Fruit fly (Drosophila melanogaster) whole organism, embryonic: ENCODE measurements around the gene betaGlu.

Source experiments
- Ada2b ChIP-seq: fragments of 200-800 bp; sonication (Bioruptor generic); IDR thresholded peaks from 2 replicates; pipeline ENCODE4 v1.3.6; 2022; ENCODE audit warnings: missing biosample characterization, missing genetic modification characterization
- B-H1 ChIP-seq: fragments of 200-800 bp; sonication (Bioruptor generic); IDR thresholded peaks from 3 replicates; pipeline ENCODE4 v1.3.6; 2022; ENCODE audit warnings: missing biosample characterization, missing genetic modification characterization
- CG10543 ChIP-seq: fragments of 200-800 bp; sonication (Bioruptor generic); optimal IDR thresholded peaks from 3 replicates; lab custom pipeline; 2017; ENCODE audit warnings: missing biosample characterization, mild to moderate bottlenecking, missing genetic modification characterization, moderate library complexity
- CG10654 ChIP-seq: fragments of 200-800 bp; sonication (Bioruptor generic); optimal IDR thresholded peaks from 2 replicates; lab custom pipeline; 2016; ENCODE audit warnings: missing biosample characterization, missing genetic modification characterization
- CG1233 ChIP-seq: fragments of 200-800 bp; sonication (Bioruptor generic); optimal IDR thresholded peaks from 4 replicates; lab custom pipeline; 2018; ENCODE audit warnings: missing biosample characterization, mild to moderate bottlenecking, missing genetic modification characterization
- CG14667 ChIP-seq: fragments of 200-800 bp; sonication (Bioruptor generic); IDR thresholded peaks from 2 replicates; pipeline ENCODE4 v1.3.6; 2022; ENCODE audit warnings: missing biosample characterization, missing genetic modification characterization
- CG17568 ChIP-seq: fragments of 200-800 bp; sonication (Bioruptor generic); optimal IDR thresholded peaks from 2 replicates; lab custom pipeline; 2018; ENCODE audit warnings: missing biosample characterization, mild to moderate bottlenecking, missing genetic modification characterization, moderate library complexity
- CG18599 ChIP-seq: fragments of 200-800 bp; sonication (Bioruptor generic); optimal IDR thresholded peaks from 3 replicates; lab custom pipeline; 2017; ENCODE audit warnings: missing biosample characterization, missing genetic modification characterization, mild to moderate bottlenecking, moderate library complexity, missing genetic modification reagents
- CG2116 ChIP-seq: fragments of 200-800 bp; sonication (Bioruptor generic); optimal IDR thresholded peaks from 3 replicates; lab custom pipeline; 2018; ENCODE audit warnings: missing biosample characterization, mild to moderate bottlenecking, missing genetic modification characterization
- CG2129 ChIP-seq: fragments of 200-800 bp; sonication (Bioruptor generic); IDR thresholded peaks from 2 replicates; pipeline ENCODE4 v1.3.6; 2022; ENCODE audit warnings: missing biosample characterization, missing genetic modification characterization; ENCODE audit not compliant: partially characterized antibody
- CG2712 ChIP-seq: fragments of 200-800 bp; optimal IDR thresholded peaks from 3 replicates; lab custom pipeline; 2019; ENCODE audit warnings: missing biosample characterization, mild to moderate bottlenecking, missing genetic modification characterization, moderate library complexity
- CG30403 ChIP-seq: fragments of 200-800 bp; sonication (Bioruptor generic); optimal IDR thresholded peaks from 3 replicates; lab custom pipeline; 2016; ENCODE audit warnings: missing biosample characterization, missing genetic modification characterization
- CG31224 ChIP-seq: fragments of 200-800 bp; sonication (Bioruptor generic); IDR thresholded peaks from 2 replicates; pipeline ENCODE4 v1.3.6; 2022; ENCODE audit warnings: missing biosample characterization, missing genetic modification characterization
- CG31365 ChIP-seq: fragments of 200-800 bp; sonication (Bioruptor generic); optimal IDR thresholded peaks from 2 replicates; lab custom pipeline; 2018; ENCODE audit warnings: missing biosample characterization, mild to moderate bottlenecking, missing genetic modification characterization
- CG3281 ChIP-seq: fragments of 200-800 bp; sonication (Bioruptor generic); optimal IDR thresholded peaks from 3 replicates; lab custom pipeline; 2017; ENCODE audit warnings: missing biosample characterization, mild to moderate bottlenecking, missing genetic modification characterization
- CG34376 ChIP-seq: fragments of 200-800 bp; sonication (Bioruptor generic); optimal IDR thresholded peaks from 2 replicates; lab custom pipeline; 2018; ENCODE audit warnings: missing biosample characterization, mild to moderate bottlenecking, missing genetic modification characterization
- CG3847 ChIP-seq: fragments of 200-800 bp; sonication (Bioruptor generic); IDR thresholded peaks from 2 replicates; pipeline ENCODE4 v1.3.6; 2022; ENCODE audit warnings: missing biosample characterization, missing genetic modification characterization
- CG4424 ChIP-seq: fragments of 200-800 bp; sonication (Bioruptor generic); optimal IDR thresholded peaks from 3 replicates; lab custom pipeline; 2016; ENCODE audit warnings: missing biosample characterization, missing genetic modification characterization
- CG7745 ChIP-seq: fragments of 200-800 bp; sonication (Bioruptor generic); optimal IDR thresholded peaks from 2 replicates; lab custom pipeline; 2018; ENCODE audit warnings: missing biosample characterization, mild to moderate bottlenecking, missing genetic modification characterization, moderate library complexity
- Ets65A ChIP-seq: fragments of 200-800 bp; sonication (Bioruptor generic); peaks from one replicate; lab custom pipeline; 2016; ENCODE audit warnings: missing biosample characterization, missing genetic modification characterization
- Ets97D ChIP-seq: fragments of 200-800 bp; sonication (Bioruptor generic); optimal IDR thresholded peaks from 3 replicates; lab custom pipeline; 2016; ENCODE audit warnings: missing biosample characterization, missing genetic modification characterization
- Fer1 ChIP-seq: fragments of 200-800 bp; sonication (Bioruptor generic); optimal IDR thresholded peaks from 2 replicates; lab custom pipeline; 2017; ENCODE audit warnings: missing biosample characterization, mild to moderate bottlenecking, missing genetic modification characterization
- Gug ChIP-seq: fragments of 200-800 bp; sonication (Bioruptor generic); IDR thresholded peaks from 4 replicates; pipeline ENCODE4 v1.3.6; 2022; ENCODE audit warnings: missing biosample characterization, missing genetic modification characterization
- Hmr ChIP-seq: fragments of 200-800 bp; sonication (Bioruptor generic); optimal IDR thresholded peaks from 3 replicates; lab custom pipeline; 2017; ENCODE audit warnings: mild to moderate bottlenecking, missing biosample characterization, missing genetic modification reagents, missing genetic modification characterization
- Lhr ChIP-seq: fragments of 200-800 bp; sonication (Bioruptor generic); optimal IDR thresholded peaks from 3 replicates; lab custom pipeline; 2017; ENCODE audit warnings: mild to moderate bottlenecking, missing biosample characterization, missing genetic modification reagents, missing genetic modification characterization
- Oli ChIP-seq: fragments of 200-800 bp; sonication (Bioruptor generic); optimal IDR thresholded peaks from 2 replicates; lab custom pipeline; 2018; ENCODE audit warnings: missing biosample characterization, mild to moderate bottlenecking, missing genetic modification characterization, moderate library complexity
- Rfx ChIP-seq: fragments of 200-800 bp; sonication (Bioruptor generic); IDR thresholded peaks from 2 replicates; pipeline ENCODE4 v1.3.6; 2022; ENCODE audit warnings: missing biosample characterization, missing genetic modification characterization
- Rx ChIP-seq: fragments of 200-800 bp; sonication (Bioruptor generic); IDR thresholded peaks from 2 replicates; pipeline ENCODE4 v1.3.6; 2022; ENCODE audit warnings: missing biosample characterization, missing genetic modification characterization
- Sox100B ChIP-seq: fragments of 200-800 bp; sonication (Bioruptor generic); optimal IDR thresholded peaks from 3 replicates; lab custom pipeline; 2018; ENCODE audit warnings: missing biosample characterization, mild to moderate bottlenecking, missing genetic modification characterization
- Sry-δ ChIP-seq: fragments of 200-800 bp; sonication (Bioruptor generic); optimal IDR thresholded peaks from 2 replicates; lab custom pipeline; 2016; ENCODE audit warnings: missing biosample characterization, missing genetic modification characterization
- Xrp1 ChIP-seq: fragments of 200-800 bp; sonication (Bioruptor generic); IDR thresholded peaks from 2 replicates; pipeline ENCODE4 v1.3.6; 2022; ENCODE audit warnings: missing biosample characterization, missing genetic modification characterization
- bab2 ChIP-seq: fragments of 200-800 bp; sonication (Bioruptor generic); optimal IDR thresholded peaks from 2 replicates; lab custom pipeline; 2016; ENCODE audit warnings: missing biosample characterization, missing genetic modification characterization
- bbx ChIP-seq: fragments of 200-800 bp; sonication (Bioruptor generic); IDR thresholded peaks from 2 replicates; pipeline ENCODE4 v1.3.6; 2022; ENCODE audit warnings: missing biosample characterization, missing genetic modification characterization; ENCODE audit not compliant: partially characterized antibody
- cato ChIP-seq: fragments of 200-800 bp; sonication (Bioruptor generic); optimal IDR thresholded peaks from 2 replicates; lab custom pipeline; 2016; ENCODE audit warnings: missing biosample characterization, missing genetic modification characterization, borderline replicate concordance
- chm ChIP-seq: fragments of 200-800 bp; sonication (Bioruptor generic); IDR thresholded peaks from 2 replicates; pipeline ENCODE4 v1.3.6; 2022; ENCODE audit warnings: missing biosample characterization, missing genetic modification characterization
- crp ChIP-seq, 2 experiments: fragments of 200-800 bp; sonication (Bioruptor generic); optimal IDR thresholded peaks; 2 replicates in 1 of 2; 3 replicates in 1 of 2; lab custom pipeline; 2017; ENCODE audit warnings: missing biosample characterization in 2 of 2, missing genetic modification characterization in 2 of 2, mild to moderate bottlenecking in 1 of 2, moderate library complexity in 1 of 2
- da ChIP-seq: fragments of 200-800 bp; sonication (Bioruptor generic); optimal IDR thresholded peaks from 2 replicates; lab custom pipeline; 2016; ENCODE audit warnings: missing biosample characterization, missing genetic modification characterization
- exex ChIP-seq: fragments of 200-800 bp; sonication (Bioruptor generic); optimal IDR thresholded peaks from 4 replicates; lab custom pipeline; 2018; ENCODE audit warnings: missing biosample characterization, mild to moderate bottlenecking, missing genetic modification characterization, moderate library complexity
- gsb-n ChIP-seq: fragments of 200-800 bp; sonication (Bioruptor generic); optimal IDR thresholded peaks from 3 replicates; lab custom pipeline; 2018; ENCODE audit warnings: missing biosample characterization, mild to moderate bottlenecking, missing genetic modification characterization
- ind ChIP-seq: fragments of 200-800 bp; sonication (Bioruptor generic); optimal IDR thresholded peaks from 3 replicates; lab custom pipeline; 2016; ENCODE audit warnings: missing biosample characterization, missing genetic modification characterization
- kah ChIP-seq: fragments of 200-800 bp; sonication (Bioruptor generic); optimal IDR thresholded peaks from 2 replicates; lab custom pipeline; 2018; ENCODE audit warnings: missing biosample characterization, mild to moderate bottlenecking, missing genetic modification characterization
- ken ChIP-seq: fragments of 200-800 bp; sonication (Bioruptor generic); IDR thresholded peaks from 3 replicates; pipeline ENCODE4 v1.3.6; 2022; ENCODE audit warnings: missing biosample characterization, missing genetic modification characterization
- lbe ChIP-seq: fragments of 200-800 bp; sonication (Bioruptor generic); optimal IDR thresholded peaks from 2 replicates; lab custom pipeline; 2016; ENCODE audit warnings: missing biosample characterization, mild to moderate bottlenecking, missing genetic modification characterization
- maf-S ChIP-seq: fragments of 200-800 bp; sonication (Bioruptor generic); optimal IDR thresholded peaks from 2 replicates; lab custom pipeline; 2016; ENCODE audit warnings: missing biosample characterization, missing genetic modification characterization
- onecut ChIP-seq: fragments of 200-800 bp; sonication (Bioruptor generic); IDR thresholded peaks from 2 replicates; pipeline ENCODE4 v1.3.6; 2022; ENCODE audit warnings: missing biosample characterization, missing genetic modification characterization
- p53 ChIP-seq: fragments of 200-800 bp; sonication (Bioruptor generic); optimal IDR thresholded peaks from 2 replicates; lab custom pipeline; 2016; ENCODE audit warnings: missing biosample characterization, missing genetic modification characterization
- slbo ChIP-seq: fragments of 200-800 bp; sonication (Bioruptor generic); IDR thresholded peaks from 2 replicates; pipeline ENCODE4 v1.3.6; 2022; ENCODE audit warnings: missing biosample characterization, missing genetic modification characterization
- stc ChIP-seq: fragments of 200-800 bp; sonication (Bioruptor generic); IDR thresholded peaks from 2 replicates; pipeline ENCODE4 v1.3.6; 2022; ENCODE audit warnings: missing biosample characterization, missing genetic modification characterization
- trem ChIP-seq: fragments of 200-800 bp; optimal IDR thresholded peaks from 3 replicates; lab custom pipeline; 2019; ENCODE audit warnings: missing biosample characterization, mild to moderate bottlenecking, missing genetic modification characterization, moderate library complexity
- ttk ChIP-seq: fragments of 200-800 bp; sonication (Bioruptor generic); IDR thresholded peaks from 2 replicates; pipeline ENCODE4 v2.1.2; 2022; ENCODE audit warnings: missing biosample characterization, missing genetic modification characterization

The betaGlu gene

dm6 chr3R:31744044-31744652 is 27.5 kb downstream of the betaGlu start, which contains the start of gene CG1896 (continued):
- TF ChIP-seq CG31365 (tag; lab: Kevin White, UChicago) (no peak), Hmr (GFP tag; lab: Kevin White, UChicago) (peak; percentile 13), CG2116 (GFP tag; lab: Kevin White, UChicago) (peak; percentile 12), CG7745 (no peak), crp (GFP tag; optimal IDR thresholded peaks at IDR 0.05; lab: Kevin White, UChicago) (no peak), Gug (GFP tag; lab: Robert Waterston, UW) (0 out of 4 replicates have a peak, but pooled peaks have one; percentile 16), Lhr (GFP tag; lab: Kevin White, UChicago) (no peak), Sox100B (GFP tag; lab: Kevin White, UChicago) (no peak), CG18599 (peak; percentile 62), Rx (GFP tag; lab: Robert Waterston, UW) (0 out of 2 replicates have a peak, but pooled peaks have one; percentile 25), bab2 (no peak), ttk (GFP tag; lab: Robert Waterston, UW) (peak; percentile 78; the same call in 1 of the 2 replicates), CG3847 (GFP tag; lab: Robert Waterston, UW) (peak; percentile 34), gsb-n (tag; lab: Kevin White, UChicago) (no peak), Ets97D (no peak), Sry-δ (GFP tag; lab: Kevin White, UChicago) (no peak), onecut (GFP tag; lab: Robert Waterston, UW) (0 out of 2 replicates have a peak, but pooled peaks have one; percentile 16), lbe (GFP tag; lab: Kevin White, UChicago) (peak; percentile 68), Ets65A (GFP tag; lab: Kevin White, UChicago) (no peak), CG2129 (GFP tag; lab: Robert Waterston, UW) (no peak), CG10654 (GFP tag; lab: Kevin White, UChicago) (peak; percentile 45), p53 (GFP tag; lab: Kevin White, UChicago) (no peak), Fer1 (GFP tag; lab: Kevin White, UChicago) (peak; percentile 50), kah (GFP tag; lab: Kevin White, UChicago) (peak; percentile 63), ken (GFP tag; lab: Robert Waterston, UW) (peak; percentile 67; the same call in 2 of the 3 replicates), da (GFP tag; lab: Kevin White, UChicago) (no peak), CG31224 (GFP tag; lab: Robert Waterston, UW) (no peak), stc (GFP tag; lab: Robert Waterston, UW) (peak; percentile 54), ind (GFP tag; lab: Kevin White, UChicago) (peak; percentile 29), chm (GFP tag; lab: Robert Waterston, UW) (0 out of 2 replicates have a peak, but pooled peaks have one; percentile 39), B-H1 (GFP tag; lab: Robert Waterston, UW) (peak; percentile 36; the same call in 1 of the 3 replicates), cato (GFP tag; lab: Kevin White, UChicago) (no peak), CG30403 (peak; percentile 45), exex (tag; lab: Kevin White, UChicago) (no peak), CG14667 (no peak), CG34376 (GFP tag; lab: Kevin White, UChicago) (peak; percentile 31), trem (tag; lab: Kevin White, UChicago) (peak; percentile 34), Xrp1 (peak; percentile 66), CG10543 (GFP tag; lab: Kevin White, UChicago) (no peak), bbx (GFP tag; lab: Robert Waterston, UW) (0 out of 2 replicates have a peak, but pooled peaks have one; percentile 14), maf-S (GFP tag; lab: Kevin White, UChicago) (no peak), CG2712 (tag; lab: Kevin White, UChicago) (peak; percentile 55), Rfx (GFP tag; lab: Robert Waterston, UW) (peak; percentile 50), slbo (GFP tag; lab: Robert Waterston, UW) (peak; percentile 57; the same call in 1 of the 2 replicates), Oli (peak; percentile 25), CG3281 (GFP tag; lab: Kevin White, UChicago) (peak; percentile 39), CG17568 (no peak), Ada2b (GFP tag; lab: Robert Waterston, UW) (0 out of 2 replicates have a peak, but pooled peaks have one; percentile 32), CG1233 (GFP tag; lab: Kevin White, UChicago) (peak; percentile 39), CG4424 (GFP tag; lab: Kevin White, UChicago) (peak; percentile 52)
